Fruit fly (Drosophila melanogaster) whole organism: ENCODE measurements around the gene CG9117.

Source experiments
- CG8478 ChIP-seq: fragments of >200 bp; optimal IDR thresholded peaks from 2 replicates; lab custom pipeline; 2018; ENCODE audit warnings: inconsistent platforms
- Dll ChIP-seq: fragments of >200 bp; optimal IDR thresholded peaks from 2 replicates; lab custom pipeline; 2017
- EcR ChIP-seq, 2 experiments: fragments of >200 bp; optimal IDR thresholded peaks; 2 replicates each; lab custom pipeline; 2017; ENCODE audit warnings: missing biosample characterization in 2 of 2, missing genetic modification characterization in 2 of 2, missing genetic modification reagents in 2 of 2
- pan ChIP-seq: fragments of >200 bp; optimal IDR thresholded peaks from 2 replicates; lab custom pipeline; 2017
- psq ChIP-seq: fragments of >200 bp; optimal IDR thresholded peaks from 2 replicates; lab custom pipeline; 2017
- usp ChIP-seq: fragments of >200 bp; optimal IDR thresholded peaks from 2 replicates; lab custom pipeline; 2017; ENCODE audit warnings: missing biosample characterization, missing genetic modification characterization, mixed read lengths

dm6 chr2L:6013071-6013417 is 24.7 kb downstream of the CG9117 start:
- TF ChIP-seq pan (lab: Kevin White, UChicago) (no peak), Dll (lab: Kevin White, UChicago) (no peak), EcR (GFP tag; optimal IDR thresholded peaks at IDR 0.05; lab: Kevin White, UChicago) (no peak), psq (lab: Kevin White, UChicago) (no peak), usp (no peak), CG8478 (no peak)
